Fruit fly (Drosophila melanogaster) whole organism, adult: ENCODE measurements around the gene fzy.

ENCODE experiments used
- CG12768 ChIP-seq: fragments of 200-800 bp; sonication (Bioruptor generic); optimal IDR thresholded peaks from 2 replicates; lab custom pipeline; 2017; ENCODE audit warnings: missing biosample characterization, missing genetic modification characterization, mild to moderate bottlenecking, moderate library complexity, missing genetic modification reagents
- CG5204 ChIP-seq: fragments of 200-800 bp; sonication (Bioruptor generic); optimal IDR thresholded peaks from 2 replicates; lab custom pipeline; 2016; ENCODE audit warnings: missing biosample characterization, missing genetic modification characterization

- peak; percentile 83 for TF ChIP-seq CG12768 (GFP tag; lab: Kevin White, UChicago)
- no peak for TF ChIP-seq CG5204
These were observed 4.3 kb downstream of the fzy start for dm6 chr2L:16315027-16315426.
